Worm (Caenorhabditis elegans): Measurements from ENCODE around the gene apc-17.

DNA sequence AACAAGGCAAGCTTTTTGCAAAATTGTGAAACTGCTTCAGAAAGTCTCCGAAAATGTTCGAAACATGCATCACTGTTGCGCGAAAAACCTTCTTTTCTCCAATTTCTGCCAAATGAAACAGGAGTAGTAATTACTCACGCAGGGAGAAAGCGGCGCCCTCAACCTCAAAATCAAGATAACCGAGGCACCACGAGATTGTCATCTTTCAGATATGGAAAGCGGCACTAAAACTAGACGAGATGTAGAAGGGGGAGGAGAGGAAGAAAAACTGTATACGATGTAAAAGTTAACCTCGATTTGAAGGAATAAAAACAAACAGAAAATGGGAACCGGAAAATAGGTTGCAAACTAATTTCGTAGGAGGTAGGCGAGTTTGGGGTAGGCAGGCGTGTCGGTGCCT lies 31.4 kb upstream of the apc-17 start:
- TF ChIP-seq ZK546.5 (tag; optimal IDR thresholded peaks at IDR 0.05), result no peak
- TF ChIP-seq snpc-4 (tag; optimal IDR thresholded peaks at IDR 0.05), result no peak
- no peak for TF ChIP-seq nhr-28 (tag; optimal IDR thresholded peaks at IDR 0.05)
- no peak for TF ChIP-seq nhr-11 (tag; optimal IDR thresholded peaks at IDR 0.05)
- no peak for TF ChIP-seq fkh-10 (GFP tag; optimal IDR thresholded peaks at IDR 0.05)
- TF ChIP-seq mxl-2 (GFP tag; conservative IDR thresholded peaks at IDR 0.05), result no peak
- no peak for TF ChIP-seq skn-1 (tag; optimal IDR thresholded peaks at IDR 0.05)
- TF ChIP-seq dpl-1 (GFP tag; optimal IDR thresholded peaks at IDR 0.05), result no peak
- no peak for TF ChIP-seq attf-4 (tag; optimal IDR thresholded peaks at IDR 0.05)
- TF ChIP-seq pha-4 (GFP tag; IDR thresholded peaks at IDR 0.05), result no peak
- no peak for TF ChIP-seq pha-4 (tag; optimal IDR thresholded peaks at IDR 0.05)
- TF ChIP-seq ceh-20 (GFP tag; IDR thresholded peaks at IDR 0.05), result no peak
- no peak for TF ChIP-seq lsy-2 (tag; optimal IDR thresholded peaks at IDR 0.05)

Measured in whole organism, L4 larva.